Worm (Caenorhabditis elegans): ENCODE data around the gene crn-7.

crn-7 gene

DNA sequence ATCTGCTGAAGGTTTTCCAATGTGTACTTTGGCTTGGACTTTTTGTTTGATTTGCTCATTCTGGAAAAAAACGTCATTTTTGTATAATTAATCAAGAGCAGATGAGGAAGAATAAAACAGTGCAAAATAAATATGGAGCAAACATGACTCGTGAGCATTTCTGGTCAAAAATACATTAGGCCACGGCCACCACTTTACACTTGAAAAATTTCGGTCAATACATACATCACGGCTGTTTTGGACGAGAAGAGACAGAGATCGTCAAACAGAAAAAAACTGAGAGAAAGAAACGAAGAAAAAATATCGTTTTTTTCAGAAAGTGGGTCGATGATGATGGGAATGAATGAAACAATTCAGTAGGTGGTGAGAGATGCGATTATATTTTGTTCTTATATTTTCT, at the start of gene crn-7, which contains the start of gene F09G8.7:
Gene crn-7 (plus strand): TSS at position 236 of the 400 bp plus-strand sequence.
Gene F09G8.7 (minus strand): TSS at position 60 of the 400 bp plus-strand sequence.
- TF ChIP-seq T22C8.4 (GFP tag; IDR thresholded peaks at IDR 0.05) (no peak), ztf-29 (GFP tag; IDR thresholded peaks at IDR 0.05) (no peak), cog-1 (tag; optimal IDR thresholded peaks at IDR 0.05) (no peak), ztf-23 (GFP tag; IDR thresholded peaks at IDR 0.05) (no peak), klf-2 (GFP tag; conservative IDR thresholded peaks at IDR 0.05) (no peak), med-1 (GFP tag; optimal IDR thresholded peaks at IDR 0.05; ENCODE audit: insufficient read depth) (no peak), flt-1 (GFP tag; IDR thresholded peaks at IDR 0.05) (no peak), ref-1 (GFP tag; conservative IDR thresholded peaks at IDR 0.05) (no peak), tab-1 (GFP tag; IDR thresholded peaks at IDR 0.05) (no peak)

DNA sequence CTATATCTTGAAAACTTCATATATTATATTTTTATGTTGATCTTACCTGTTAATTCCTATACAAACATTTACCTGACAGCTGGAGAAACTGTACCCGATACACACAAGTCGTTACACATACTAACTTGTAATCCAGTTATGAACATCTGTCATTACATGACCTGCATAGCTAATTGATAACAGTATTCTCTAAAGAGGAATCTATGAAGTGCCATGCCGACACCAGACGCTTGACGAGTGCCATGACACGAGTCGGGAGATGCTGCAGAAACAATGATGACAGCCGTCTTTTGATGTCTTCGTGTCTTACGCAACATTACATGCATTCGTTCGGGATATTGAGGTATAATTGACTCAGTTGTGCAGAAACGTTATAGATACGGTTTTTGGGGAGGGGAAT, 48.2 kb upstream of the crn-7 start:
- no peak for TF ChIP-seq ztf-29 (GFP tag; IDR thresholded peaks at IDR 0.05)
- no peak for TF ChIP-seq T22C8.4 (GFP tag; IDR thresholded peaks at IDR 0.05)
- no peak for TF ChIP-seq ztf-23 (GFP tag; IDR thresholded peaks at IDR 0.05)
- TF ChIP-seq klf-2 (GFP tag; conservative IDR thresholded peaks at IDR 0.05): no peak
- TF ChIP-seq cog-1 (tag; optimal IDR thresholded peaks at IDR 0.05): no peak
- no peak for TF ChIP-seq flt-1 (GFP tag; IDR thresholded peaks at IDR 0.05)
- no peak for TF ChIP-seq ref-1 (GFP tag; conservative IDR thresholded peaks at IDR 0.05)

DNA sequence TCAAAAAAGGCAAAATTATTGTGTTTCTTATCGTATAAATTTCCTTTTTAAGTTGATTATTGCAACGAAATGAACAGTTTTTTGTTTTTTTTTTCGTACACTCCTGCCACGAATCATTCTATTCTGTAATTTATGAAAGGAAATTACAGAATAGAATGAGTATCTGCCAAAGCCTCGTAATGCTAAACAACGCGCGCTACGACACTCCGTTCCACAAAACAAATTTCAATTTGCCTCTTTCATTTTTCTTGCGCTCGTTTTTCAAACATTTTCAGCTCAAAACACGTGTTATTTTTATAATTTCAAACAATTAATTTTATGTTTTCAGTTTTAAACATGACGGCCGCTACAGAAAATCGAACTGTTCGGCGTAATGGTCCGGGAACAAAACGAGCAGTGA, 43.6 kb upstream of the crn-7 start, which contains the start of gene mob-4:
Gene mob-4 (plus strand): TSS at position 329 of the 400 bp plus-strand sequence.
- TF ChIP-seq ztf-29 (GFP tag; IDR thresholded peaks at IDR 0.05) (no peak), klf-2 (GFP tag; conservative IDR thresholded peaks at IDR 0.05) (no peak), ztf-23 (GFP tag; IDR thresholded peaks at IDR 0.05) (no peak), med-1 (GFP tag; optimal IDR thresholded peaks at IDR 0.05; ENCODE audit: insufficient read depth) (no peak), flt-1 (GFP tag; IDR thresholded peaks at IDR 0.05) (no peak), cog-1 (tag; optimal IDR thresholded peaks at IDR 0.05) (no peak), ref-1 (GFP tag; conservative IDR thresholded peaks at IDR 0.05) (no peak), tab-1 (GFP tag; IDR thresholded peaks at IDR 0.05) (no peak), T22C8.4 (GFP tag; IDR thresholded peaks at IDR 0.05) (no peak)

DNA sequence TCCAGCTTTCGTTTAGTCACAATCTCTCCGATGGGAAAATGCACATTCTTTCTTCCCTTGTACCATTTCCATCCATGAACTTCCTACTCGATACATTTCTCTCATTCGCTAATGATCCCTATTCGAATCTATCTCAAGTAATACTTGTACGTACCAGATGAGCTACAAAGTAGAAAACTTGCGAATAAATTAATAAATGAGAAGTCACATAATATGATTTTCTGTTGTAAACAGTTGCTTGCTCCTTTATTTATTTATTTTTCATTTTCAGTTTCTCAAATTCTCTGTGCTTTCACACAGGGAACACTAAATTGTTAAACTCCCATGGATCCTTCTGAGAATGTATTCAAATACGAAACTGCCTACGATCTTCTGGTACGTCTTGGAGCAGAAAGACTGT, 42.2 kb upstream of the crn-7 start, which contains the start of gene rfs-1:
Gene rfs-1 (plus strand): TSS at position 301 of the 400 bp plus-strand sequence.
- TF ChIP-seq cog-1 (tag; optimal IDR thresholded peaks at IDR 0.05) (no peak), ztf-23 (GFP tag; IDR thresholded peaks at IDR 0.05) (no peak), tab-1 (GFP tag; IDR thresholded peaks at IDR 0.05) (no peak), T22C8.4 (GFP tag; IDR thresholded peaks at IDR 0.05) (no peak)

DNA sequence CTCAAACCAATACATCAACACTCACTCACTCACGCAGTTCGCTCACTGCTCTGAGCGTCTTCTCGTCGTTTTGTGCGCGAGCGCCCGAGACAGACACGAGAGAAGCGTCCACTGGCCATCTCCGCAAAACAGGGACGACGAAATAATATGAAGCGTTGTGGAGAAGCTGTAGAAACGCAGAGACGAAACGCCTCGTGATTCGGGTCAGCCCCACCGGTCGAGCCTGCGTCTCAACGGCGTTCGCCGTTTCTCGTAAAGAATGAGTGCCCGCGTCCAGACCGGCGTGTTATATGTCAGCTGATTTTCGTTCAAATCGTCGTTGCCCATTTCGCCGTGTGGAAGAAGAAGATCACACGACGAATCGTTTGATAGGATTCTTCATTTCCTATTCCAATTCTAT, 40.8 kb upstream of the crn-7 start, which contains the start of gene fbxl-1:
Gene fbxl-1 (plus strand): TSS at position 320 of the 400 bp plus-strand sequence.
- TF ChIP-seq flt-1 (GFP tag; IDR thresholded peaks at IDR 0.05): peak; percentile 63
- no peak for TF ChIP-seq klf-2 (GFP tag; conservative IDR thresholded peaks at IDR 0.05)

DNA sequence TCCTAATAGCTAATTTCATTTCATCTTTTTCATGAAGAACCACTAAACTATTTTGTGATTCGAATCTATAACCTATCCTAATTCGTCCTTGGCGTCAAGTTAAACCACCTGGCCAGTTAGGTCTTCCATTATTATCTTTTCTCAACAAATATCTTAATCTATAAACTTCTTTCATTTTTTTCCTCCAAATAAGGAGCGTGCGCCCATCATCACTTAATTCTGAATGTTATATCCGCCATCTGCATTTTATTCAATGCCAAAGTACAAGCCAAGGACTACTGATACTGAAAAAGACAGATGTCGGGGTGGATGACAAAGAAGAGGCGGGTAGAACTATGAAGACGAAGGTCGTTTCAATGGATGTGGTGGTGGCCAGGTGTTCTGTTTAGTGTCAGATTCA, 39.4 kb upstream of the crn-7 start:
- TF ChIP-seq ztf-29 (GFP tag; IDR thresholded peaks at IDR 0.05): no peak
- TF ChIP-seq flt-1 (GFP tag; IDR thresholded peaks at IDR 0.05): no peak
- no peak for TF ChIP-seq cog-1 (tag; optimal IDR thresholded peaks at IDR 0.05)
- TF ChIP-seq med-1 (GFP tag; optimal IDR thresholded peaks at IDR 0.05; ENCODE audit: insufficient read depth): no peak
- no peak for TF ChIP-seq T22C8.4 (GFP tag; IDR thresholded peaks at IDR 0.05)
- TF ChIP-seq klf-2 (GFP tag; conservative IDR thresholded peaks at IDR 0.05): no peak
- TF ChIP-seq tab-1 (GFP tag; IDR thresholded peaks at IDR 0.05): no peak
- no peak for TF ChIP-seq ztf-23 (GFP tag; IDR thresholded peaks at IDR 0.05)
- TF ChIP-seq ref-1 (GFP tag; conservative IDR thresholded peaks at IDR 0.05): no peak

DNA sequence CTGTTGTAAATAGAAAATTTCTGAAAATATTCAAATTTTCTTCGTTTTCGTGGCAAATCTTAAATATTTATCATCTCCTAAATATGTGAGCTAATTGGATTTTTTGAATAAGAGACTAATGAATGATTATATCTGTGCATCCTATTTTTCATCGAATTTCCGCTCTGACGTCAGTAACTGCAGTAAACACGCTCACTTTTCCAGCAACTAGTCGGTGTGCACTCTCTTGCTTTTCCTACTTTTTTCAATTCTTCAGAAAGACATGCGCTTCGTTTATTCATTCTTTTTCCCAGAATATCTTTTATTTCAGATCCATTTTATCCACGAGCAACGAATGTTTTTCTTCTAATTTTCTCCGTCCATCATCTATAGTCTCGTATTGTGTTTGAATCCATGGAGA, 38.9 kb upstream of the crn-7 start:
- TF ChIP-seq tab-1 (GFP tag; IDR thresholded peaks at IDR 0.05) (no peak), T22C8.4 (GFP tag; IDR thresholded peaks at IDR 0.05) (no peak), cog-1 (tag; optimal IDR thresholded peaks at IDR 0.05) (no peak), flt-1 (GFP tag; IDR thresholded peaks at IDR 0.05) (no peak), ztf-23 (GFP tag; IDR thresholded peaks at IDR 0.05) (no peak), ref-1 (GFP tag; conservative IDR thresholded peaks at IDR 0.05) (no peak), ztf-29 (GFP tag; IDR thresholded peaks at IDR 0.05) (no peak), klf-2 (GFP tag; conservative IDR thresholded peaks at IDR 0.05) (no peak), med-1 (GFP tag; optimal IDR thresholded peaks at IDR 0.05; ENCODE audit: insufficient read depth) (no peak)

DNA sequence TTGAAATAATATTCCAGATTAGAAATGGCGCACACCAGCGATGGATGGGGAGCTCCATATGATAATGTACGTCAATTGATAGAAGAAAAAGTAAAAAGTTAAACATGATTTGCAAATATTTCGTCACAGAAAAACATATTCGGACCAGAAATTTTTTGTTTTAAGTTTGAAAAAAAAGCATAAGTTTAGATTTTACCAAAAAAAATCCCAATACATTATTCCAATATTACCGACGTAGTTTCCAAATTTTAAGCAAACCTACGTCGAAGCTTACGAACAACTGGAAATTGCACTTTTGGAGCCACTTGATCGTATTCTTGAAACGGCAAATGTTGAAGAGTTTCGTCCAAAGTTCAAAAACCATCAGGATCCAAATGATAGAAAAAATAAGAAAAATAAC, 35.7 kb upstream of the crn-7 start, which contains the start of gene henn-1:
Gene henn-1 (plus strand): TSS at position 18 of the 400 bp plus-strand sequence.
- TF ChIP-seq klf-2 (GFP tag; conservative IDR thresholded peaks at IDR 0.05): no peak

DNA sequence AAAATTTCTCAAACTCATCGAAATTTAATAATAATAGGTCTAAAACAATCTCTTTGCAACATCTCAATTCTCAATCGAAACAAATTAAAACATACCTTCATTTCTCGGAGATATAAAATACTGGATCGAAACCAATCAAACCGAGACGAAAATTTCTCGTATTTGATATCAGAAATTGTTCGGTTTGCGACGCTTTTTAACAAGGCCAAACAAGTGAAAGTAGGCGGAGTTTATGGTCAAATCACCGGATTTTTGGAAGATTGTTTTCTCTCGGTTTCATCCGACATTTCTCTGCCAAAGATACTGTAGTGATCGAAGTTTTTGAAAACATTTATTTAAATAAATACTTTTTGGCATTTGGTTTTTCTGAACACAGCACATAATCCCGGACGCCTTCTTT, 33.0 kb upstream of the crn-7 start, which contains the start of gene C02F5.14:
Gene C02F5.14 (minus strand): TSS at position 157 of the 400 bp plus-strand sequence.
- TF ChIP-seq T22C8.4 (GFP tag; IDR thresholded peaks at IDR 0.05) (no peak), ztf-23 (GFP tag; IDR thresholded peaks at IDR 0.05) (no peak), tab-1 (GFP tag; IDR thresholded peaks at IDR 0.05) (no peak), cog-1 (tag; optimal IDR thresholded peaks at IDR 0.05) (no peak)

DNA sequence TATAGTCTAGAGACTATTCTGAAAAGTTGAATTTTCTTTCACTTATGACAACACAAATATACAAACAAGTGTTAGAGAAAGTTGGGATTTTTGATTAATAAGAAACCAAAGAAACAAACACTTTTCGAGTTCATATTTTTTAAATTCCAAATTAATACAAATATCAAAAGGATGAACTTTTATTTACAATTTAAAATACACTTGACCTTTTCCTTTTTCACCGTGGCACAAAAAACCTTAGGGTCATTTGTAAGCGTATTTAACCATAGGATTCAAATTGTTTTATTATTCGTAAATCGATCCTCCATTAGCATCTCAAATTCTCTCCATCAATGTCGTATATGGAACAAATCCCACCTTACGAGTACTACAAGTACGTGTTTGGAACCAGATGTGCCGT, 32.5 kb upstream of the crn-7 start, which contains the start of gene C02F5.5:
Gene C02F5.5 (plus strand): TSS at position 301 of the 400 bp plus-strand sequence.
- TF ChIP-seq cog-1 (tag; optimal IDR thresholded peaks at IDR 0.05): no peak
- TF ChIP-seq T22C8.4 (GFP tag; IDR thresholded peaks at IDR 0.05): no peak
- TF ChIP-seq flt-1 (GFP tag; IDR thresholded peaks at IDR 0.05): no peak
- TF ChIP-seq klf-2 (GFP tag; conservative IDR thresholded peaks at IDR 0.05): no peak
- TF ChIP-seq tab-1 (GFP tag; IDR thresholded peaks at IDR 0.05): no peak
- no peak for TF ChIP-seq ztf-23 (GFP tag; IDR thresholded peaks at IDR 0.05)

DNA sequence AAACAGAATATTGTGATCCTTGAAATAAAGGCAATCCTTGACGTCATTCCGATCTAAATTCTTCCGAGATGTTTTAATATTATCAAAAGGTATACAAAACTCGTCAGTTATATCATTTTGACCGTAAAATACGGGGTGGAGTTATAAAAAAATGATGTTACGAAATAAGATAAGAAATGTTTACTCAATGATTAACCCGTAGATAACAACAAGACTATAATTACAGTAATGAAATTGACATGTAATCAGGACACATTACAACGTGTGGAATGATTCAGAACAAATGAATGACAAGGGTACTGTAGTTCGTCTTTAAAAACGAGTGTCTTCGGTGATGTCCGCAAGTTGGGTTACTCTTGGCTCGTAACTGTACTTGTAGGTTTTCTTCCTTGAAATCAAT, 30.5 kb upstream of the crn-7 start, which contains the start of gene tsp-2:
Gene tsp-2 (minus strand): TSS at position 109 of the 400 bp plus-strand sequence.
- TF ChIP-seq klf-2 (GFP tag; conservative IDR thresholded peaks at IDR 0.05) (no peak), cog-1 (tag; optimal IDR thresholded peaks at IDR 0.05) (no peak), tab-1 (GFP tag; IDR thresholded peaks at IDR 0.05) (no peak), ref-1 (GFP tag; conservative IDR thresholded peaks at IDR 0.05) (no peak), med-1 (GFP tag; optimal IDR thresholded peaks at IDR 0.05; ENCODE audit: insufficient read depth) (no peak), flt-1 (GFP tag; IDR thresholded peaks at IDR 0.05) (no peak), ztf-23 (GFP tag; IDR thresholded peaks at IDR 0.05) (no peak), T22C8.4 (GFP tag; IDR thresholded peaks at IDR 0.05) (no peak), ztf-29 (GFP tag; IDR thresholded peaks at IDR 0.05) (no peak)

Measured in whole organism, midembryonic.